Worm (Caenorhabditis elegans) whole organism, late embryonic: ENCODE data around the gene srt-52.

Experiments used
- ceh-24 ChIP-seq: sonication (generic microtip); optimal IDR thresholded peaks from 2 replicates; lab custom pipeline; 2016; ENCODE audit warnings: mild to moderate bottlenecking, missing genetic modification characterization, missing compliant biosample characterization
- eyg-1 ChIP-seq: sonication (generic microtip); optimal IDR thresholded peaks from 2 replicates; lab custom pipeline; 2016; ENCODE audit warnings: missing genotype, missing genetic modification characterization, missing compliant biosample characterization
- fax-1 ChIP-seq: sonication (generic microtip); optimal IDR thresholded peaks from 2 replicates; lab custom pipeline; 2016; ENCODE audit warnings: missing genotype, missing genetic modification characterization, missing compliant biosample characterization
- hlh-15 ChIP-seq: sonication (generic microtip); optimal IDR thresholded peaks from 2 replicates; lab custom pipeline; 2016; ENCODE audit warnings: missing genetic modification characterization, missing compliant biosample characterization
- hlh-30 ChIP-seq: sonication (generic microtip); optimal IDR thresholded peaks from 2 replicates; lab custom pipeline; 2017; ENCODE audit warnings: antibody characterized with exemption, missing genetic modification characterization, missing compliant biosample characterization; ENCODE audit not compliant: insufficient read depth
- lim-6 ChIP-seq: sonication (generic microtip); optimal IDR thresholded peaks from 2 replicates; lab custom pipeline; 2016; ENCODE audit warnings: missing genetic modification characterization, missing compliant biosample characterization
- nhr-232 ChIP-seq: sonication (generic microtip); optimal IDR thresholded peaks from 2 replicates; lab custom pipeline; 2016; ENCODE audit warnings: missing genetic modification characterization, missing compliant biosample characterization
- unc-86 ChIP-seq: sonication (generic microtip); optimal IDR thresholded peaks from 2 replicates; lab custom pipeline; 2016; ENCODE audit warnings: missing genetic modification characterization, missing compliant biosample characterization

ce11 chrV:20518-20917 is 35.3 kb downstream of the srt-52 start, which contains the start of gene egl-8:
- TF ChIP-seq nhr-232 (tag; lab: Kevin White, UChicago) (no peak), unc-86 (tag; lab: Kevin White, UChicago) (no peak), eyg-1 (tag; lab: Kevin White, UChicago) (no peak), lim-6 (tag; lab: Kevin White, UChicago) (no peak), fax-1 (tag; lab: Kevin White, UChicago) (no peak), ceh-24 (tag; lab: Kevin White, UChicago) (no peak), hlh-15 (tag; lab: Kevin White, UChicago) (no peak), hlh-30 (no peak)
